Worm (Caenorhabditis elegans): Measurements from ENCODE around the gene R11G11.16.

The R11G11.16 gene

DNA sequence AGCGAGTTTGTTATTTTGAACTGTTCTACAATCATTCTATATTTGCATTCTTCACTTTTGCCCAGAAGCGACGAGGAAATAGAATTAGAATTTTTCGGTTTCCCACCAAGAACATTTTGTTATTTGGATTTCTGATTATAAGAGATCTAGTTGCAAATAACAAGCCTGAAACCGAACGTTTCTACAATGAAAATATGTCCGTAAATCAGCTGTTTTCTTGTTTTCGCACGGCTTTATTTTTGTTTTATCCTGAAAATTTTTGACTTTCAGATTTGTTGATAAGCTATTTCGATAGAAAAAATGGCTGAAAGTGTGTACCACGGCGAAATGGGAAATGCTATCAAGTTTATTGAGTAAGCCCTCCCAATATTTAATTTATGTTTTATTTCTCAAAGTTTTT, 2.7 kb upstream of the R11G11.16 start, which contains the start of gene srw-108:
Gene srw-108 (plus strand): TSS at position 301 of the 400 bp plus-strand sequence.
- TF ChIP-seq egl-27 (tag; optimal IDR thresholded peaks at IDR 0.05) (no peak), sem-4 (tag; optimal IDR thresholded peaks at IDR 0.05) (no peak), nhr-12 (tag; optimal IDR thresholded peaks at IDR 0.05) (no peak), alr-1 (tag; optimal IDR thresholded peaks at IDR 0.05) (no peak), sma-3 (GFP tag; optimal IDR thresholded peaks at IDR 0.05) (no peak), sma-9 (GFP tag; optimal IDR thresholded peaks at IDR 0.05) (no peak), sma-9 (tag; optimal IDR thresholded peaks at IDR 0.05) (no peak), nhr-21 (tag; optimal IDR thresholded peaks at IDR 0.05) (no peak), nhr-6 (tag; optimal IDR thresholded peaks at IDR 0.05) (no peak), nhr-25 (tag; optimal IDR thresholded peaks at IDR 0.05) (no peak), ceh-16 (tag; optimal IDR thresholded peaks at IDR 0.05) (no peak)

DNA sequence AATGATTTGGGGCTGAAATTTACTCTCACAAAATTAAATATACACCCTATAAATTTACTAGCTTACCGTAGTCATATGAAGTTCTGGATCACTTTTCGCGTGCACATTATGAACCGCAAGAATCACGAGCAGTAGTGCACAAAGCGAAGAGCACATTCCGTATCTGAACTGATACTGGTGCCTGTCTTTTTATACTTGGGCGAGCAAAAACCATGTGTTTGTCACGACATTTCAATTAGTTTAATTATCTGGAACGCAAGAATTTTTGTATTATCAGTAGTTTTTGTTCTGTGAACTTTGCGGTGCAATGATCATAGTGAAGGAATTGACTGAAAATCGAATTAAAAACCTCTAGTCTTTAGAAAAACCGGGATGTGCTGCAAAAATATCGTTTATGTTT, 882 bp downstream of the R11G11.16 start, which contains the start of gene lipl-3:
Gene lipl-3 (minus strand): TSS at position 161 of the 400 bp plus-strand sequence.
- no peak for TF ChIP-seq zag-1 (tag; optimal IDR thresholded peaks at IDR 0.05)
- TF ChIP-seq sma-9 (GFP tag; optimal IDR thresholded peaks at IDR 0.05) = peak; percentile 10
- TF ChIP-seq sma-9 (tag; optimal IDR thresholded peaks at IDR 0.05) = no peak

DNA sequence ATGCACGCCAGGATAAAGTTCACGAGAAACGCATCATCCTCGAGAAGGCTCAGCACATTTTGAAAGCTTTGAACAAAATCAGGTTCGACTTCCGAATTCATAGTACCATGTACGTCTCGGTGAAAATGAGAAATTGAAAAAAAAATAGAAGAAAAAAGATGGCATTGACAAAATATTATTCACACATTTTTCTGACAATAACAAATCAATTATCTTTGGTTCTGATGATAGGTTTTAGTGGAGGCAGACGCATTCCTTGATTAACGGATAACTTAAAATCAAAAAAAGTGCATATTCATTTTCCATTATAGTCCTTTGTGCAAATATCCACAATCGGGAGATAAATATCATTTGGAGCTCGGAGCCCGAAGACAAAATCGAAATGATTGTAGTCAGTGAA, 3.4 kb downstream of the R11G11.16 start, which contains the start of gene srw-107:
Gene srw-107 (minus strand): TSS at position 101 of the 400 bp plus-strand sequence.
- TF ChIP-seq mbf-1 (tag; optimal IDR thresholded peaks at IDR 0.05) (no peak), nhr-12 (tag; optimal IDR thresholded peaks at IDR 0.05) (no peak), F13H6.1 (tag; optimal IDR thresholded peaks at IDR 0.05) (no peak), sma-9 (GFP tag; optimal IDR thresholded peaks at IDR 0.05) (no peak), sma-9 (tag; optimal IDR thresholded peaks at IDR 0.05) (no peak), zag-1 (tag; optimal IDR thresholded peaks at IDR 0.05) (no peak), lin-13 (GFP tag; optimal IDR thresholded peaks at IDR 0.05) (no peak), unc-39 (tag; optimal IDR thresholded peaks at IDR 0.05) (no peak), unc-62 (GFP tag; optimal IDR thresholded peaks at IDR 0.05) (no peak), skn-1 (tag; optimal IDR thresholded peaks at IDR 0.05) (no peak), alr-1 (tag; optimal IDR thresholded peaks at IDR 0.05) (no peak), dmd-4 (tag; optimal IDR thresholded peaks at IDR 0.05) (no peak), crh-2 (tag; optimal IDR thresholded peaks at IDR 0.05) (no peak), ama-1 (optimal IDR thresholded peaks at IDR 0.05) (no peak), sma-3 (GFP tag; optimal IDR thresholded peaks at IDR 0.05) (no peak), C34F6.9 (tag; optimal IDR thresholded peaks at IDR 0.05) (no peak), ZK546.5 (tag; optimal IDR thresholded peaks at IDR 0.05) (no peak)

DNA sequence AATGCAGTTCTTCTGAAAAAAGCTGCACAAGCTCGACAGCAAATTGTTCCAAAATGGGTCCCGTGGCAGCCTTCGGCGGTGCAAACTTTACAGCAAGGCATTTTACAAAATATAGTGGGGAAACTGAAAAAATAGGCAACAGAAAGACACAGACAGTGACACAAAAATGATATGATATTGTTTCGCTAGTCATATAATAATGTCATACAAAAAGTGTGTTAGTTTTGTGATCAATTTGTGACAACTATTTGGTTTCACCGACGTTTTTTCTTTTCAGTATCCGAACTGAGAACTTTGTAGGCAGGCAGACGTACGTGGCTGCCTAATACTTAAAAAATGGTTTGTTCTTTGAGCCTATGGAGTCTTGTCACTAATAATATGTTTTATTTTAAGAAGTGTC, 5.5 kb downstream of the R11G11.16 start, which contains the start of gene nhr-210:
Gene nhr-210 (minus strand): TSS at position 101 of the 400 bp plus-strand sequence.
- TF ChIP-seq unc-55 (GFP tag; optimal IDR thresholded peaks at IDR 0.05) (no peak), mdl-1 (tag; optimal IDR thresholded peaks at IDR 0.05) (no peak), nhr-23 (tag; optimal IDR thresholded peaks at IDR 0.05) (no peak), sem-4 (tag; optimal IDR thresholded peaks at IDR 0.05) (no peak), R02D3.7 (tag; optimal IDR thresholded peaks at IDR 0.05) (no peak), sma-3 (GFP tag; optimal IDR thresholded peaks at IDR 0.05) (no peak), Y55F3AM.14 (GFP tag; optimal IDR thresholded peaks at IDR 0.05) (no peak), lin-13 (GFP tag; optimal IDR thresholded peaks at IDR 0.05) (no peak)

DNA sequence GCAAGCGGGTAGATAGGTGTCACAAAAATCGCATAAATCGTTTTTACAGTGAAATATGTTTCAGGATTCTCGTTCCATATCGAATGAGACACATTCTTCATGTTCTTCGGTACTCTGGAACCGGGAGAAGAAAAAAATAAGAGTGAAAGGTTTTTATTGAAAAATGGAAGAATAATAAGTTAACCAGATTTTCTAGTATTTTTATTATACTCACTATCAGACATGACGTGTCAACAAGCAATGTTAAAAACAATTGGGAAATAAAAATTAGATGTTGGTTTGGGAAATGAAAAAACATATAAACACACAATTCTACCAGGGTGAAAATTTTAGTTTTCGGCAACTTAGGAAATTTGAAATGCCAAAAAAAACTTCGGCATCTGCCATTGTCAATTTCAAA, 12.5 kb downstream of the R11G11.16 start, which contains the start of gene srh-37:
Gene srh-37 (minus strand): TSS at position 101 of the 400 bp plus-strand sequence.
- TF ChIP-seq ceh-16 (tag; optimal IDR thresholded peaks at IDR 0.05) = no peak
- no peak for TF ChIP-seq aly-2 (tag; optimal IDR thresholded peaks at IDR 0.05)
- no peak for TF ChIP-seq lin-13 (GFP tag; optimal IDR thresholded peaks at IDR 0.05)
- TF ChIP-seq mab-5 (tag; optimal IDR thresholded peaks at IDR 0.05) = no peak
- TF ChIP-seq nhr-21 (tag; optimal IDR thresholded peaks at IDR 0.05) = no peak
- no peak for TF ChIP-seq gmeb-1 (tag; optimal IDR thresholded peaks at IDR 0.05)
- TF ChIP-seq dmd-4 (tag; optimal IDR thresholded peaks at IDR 0.05) = no peak
- no peak for TF ChIP-seq nhr-77 (tag; optimal IDR thresholded peaks at IDR 0.05)
- no peak for TF ChIP-seq egl-27 (tag; optimal IDR thresholded peaks at IDR 0.05)
- TF ChIP-seq lsy-2 (tag; optimal IDR thresholded peaks at IDR 0.05) = no peak
- no peak for TF ChIP-seq ztf-11 (tag; optimal IDR thresholded peaks at IDR 0.05)
- no peak for TF ChIP-seq unc-55 (GFP tag; optimal IDR thresholded peaks at IDR 0.05)
- TF ChIP-seq ztf-1 (GFP tag; conservative IDR thresholded peaks at IDR 0.05) = no peak
- no peak for TF ChIP-seq zag-1 (tag; optimal IDR thresholded peaks at IDR 0.05)
- TF ChIP-seq F13H6.1 (tag; optimal IDR thresholded peaks at IDR 0.05) = no peak
- no peak for TF ChIP-seq ceh-82 (tag; optimal IDR thresholded peaks at IDR 0.05)
- no peak for TF ChIP-seq nhr-23 (tag; optimal IDR thresholded peaks at IDR 0.05)
- TF ChIP-seq sma-3 (GFP tag; optimal IDR thresholded peaks at IDR 0.05) = no peak

Data from whole organism, L2 larva.